Fruit fly (Drosophila melanogaster) whole organism, embryonic: Measurements from ENCODE around the gene Upf1.
A peak's percentile ranks its signal among the peaks of the same experiment; 100 is the strongest.

ENCODE experiments used
- Abd-B ChIP-seq: fragments of 200-800 bp; sonication (Bioruptor generic); optimal IDR thresholded peaks from 2 replicates; lab custom pipeline; 2018; ENCODE audit warnings: missing biosample characterization, mild to moderate bottlenecking, missing genetic modification characterization, moderate library complexity
- Ada2b ChIP-seq: fragments of 200-800 bp; sonication (Bioruptor generic); IDR thresholded peaks from 2 replicates; pipeline ENCODE4 v1.3.6; 2022; ENCODE audit warnings: missing biosample characterization, missing genetic modification characterization
- Blimp-1 ChIP-seq: fragments of 200-800 bp; sonication (Bioruptor generic); optimal IDR thresholded peaks from 3 replicates; lab custom pipeline; 2018; ENCODE audit warnings: missing biosample characterization, missing genetic modification characterization, mild to moderate bottlenecking, moderate library complexity, missing genetic modification reagents
- CG11456 ChIP-seq: fragments of 200-800 bp; sonication (Bioruptor generic); IDR thresholded peaks from 3 replicates; pipeline ENCODE4 v1.3.6; 2022; ENCODE audit warnings: missing biosample characterization, missing genetic modification characterization
- CG12299 ChIP-seq: fragments of 200-800 bp; sonication (Bioruptor generic); optimal IDR thresholded peaks from 2 replicates; lab custom pipeline; 2018; ENCODE audit warnings: missing biosample characterization, mild to moderate bottlenecking, missing genetic modification characterization
- CG12744 ChIP-seq: fragments of 200-800 bp; sonication (Bioruptor generic); optimal IDR thresholded peaks from 2 replicates; lab custom pipeline; 2016; ENCODE audit warnings: missing biosample characterization, missing genetic modification characterization
- CG13624 ChIP-seq: fragments of 200-800 bp; sonication (Bioruptor generic); optimal IDR thresholded peaks from 2 replicates; lab custom pipeline; 2016; ENCODE audit warnings: missing biosample characterization, missing genetic modification characterization
- CG13894 ChIP-seq: fragments of 200-800 bp; sonication (Bioruptor generic); optimal IDR thresholded peaks from 3 replicates; lab custom pipeline; 2018; ENCODE audit warnings: missing biosample characterization, mild to moderate bottlenecking, missing genetic modification characterization, moderate library complexity
- CG17829 ChIP-seq: fragments of 200-800 bp; optimal IDR thresholded peaks from 2 replicates; lab custom pipeline; 2019; ENCODE audit warnings: missing biosample characterization, mild to moderate bottlenecking, missing genetic modification characterization, moderate library complexity
- CG18011 ChIP-seq: fragments of 200-800 bp; sonication (Bioruptor generic); optimal IDR thresholded peaks from 2 replicates; lab custom pipeline; 2017; ENCODE audit warnings: missing biosample characterization, missing genetic modification characterization, mild to moderate bottlenecking, moderate library complexity, missing genotype
- CG18599 ChIP-seq: fragments of 200-800 bp; sonication (Bioruptor generic); optimal IDR thresholded peaks from 3 replicates; lab custom pipeline; 2017; ENCODE audit warnings: missing biosample characterization, missing genetic modification characterization, mild to moderate bottlenecking, moderate library complexity, missing genetic modification reagents
- CG2889 ChIP-seq: fragments of 200-800 bp; sonication (Bioruptor generic); IDR thresholded peaks from 3 replicates; pipeline ENCODE4 v1.3.6; 2022; ENCODE audit warnings: missing biosample characterization, missing genetic modification characterization
- CG3163 ChIP-seq: fragments of 200-800 bp; sonication (Bioruptor generic); optimal IDR thresholded peaks from 3 replicates; lab custom pipeline; 2016; ENCODE audit warnings: missing biosample characterization, missing genetic modification characterization
- CG32767 ChIP-seq: fragments of 200-800 bp; sonication (Bioruptor generic); IDR thresholded peaks from 2 replicates; pipeline ENCODE4 v1.3.6; 2022; ENCODE audit warnings: missing biosample characterization, missing genetic modification characterization
- CG32772 ChIP-seq: fragments of 200-800 bp; sonication (Bioruptor generic); IDR thresholded peaks from 2 replicates; pipeline ENCODE4 v1.3.6; 2022; ENCODE audit warnings: missing biosample characterization, missing genetic modification characterization
- CG3838 ChIP-seq: fragments of 200-800 bp; sonication (Bioruptor generic); optimal IDR thresholded peaks from 3 replicates; lab custom pipeline; 2016; ENCODE audit warnings: missing biosample characterization, missing genetic modification characterization
- CG3847 ChIP-seq: fragments of 200-800 bp; sonication (Bioruptor generic); IDR thresholded peaks from 2 replicates; pipeline ENCODE4 v1.3.6; 2022; ENCODE audit warnings: missing biosample characterization, missing genetic modification characterization
- CG43689 ChIP-seq: fragments of 200-800 bp; sonication (Bioruptor generic); IDR thresholded peaks from 2 replicates; pipeline ENCODE4 v1.3.6; 2022; ENCODE audit warnings: missing biosample characterization, missing genetic modification characterization
- CG7963 ChIP-seq: fragments of 200-800 bp; sonication (Bioruptor generic); IDR thresholded peaks from 3 replicates; pipeline ENCODE4 v1.3.6; 2022; ENCODE audit warnings: missing biosample characterization, missing genetic modification characterization; ENCODE audit not compliant: partially characterized antibody
- CG9797 ChIP-seq: fragments of 200-800 bp; sonication (Bioruptor generic); optimal IDR thresholded peaks from 3 replicates; lab custom pipeline; 2018; ENCODE audit warnings: missing biosample characterization, mild to moderate bottlenecking, missing genetic modification characterization
- Dbx ChIP-seq: fragments of 200-800 bp; sonication (Bioruptor generic); IDR thresholded peaks from 3 replicates; pipeline ENCODE4 v1.3.6; 2022; ENCODE audit warnings: missing biosample characterization, missing genetic modification characterization
- Dll ChIP-seq: fragments of 200-800 bp; sonication (Bioruptor generic); IDR thresholded peaks from 4 replicates; pipeline ENCODE4 v1.3.6; 2022; ENCODE audit warnings: missing biosample characterization, missing genetic modification characterization; ENCODE audit not compliant: partially characterized antibody
- Doc3 ChIP-seq: fragments of 200-800 bp; sonication (Bioruptor generic); IDR thresholded peaks from 3 replicates; pipeline ENCODE4 v1.3.6; 2022; ENCODE audit warnings: missing biosample characterization, missing genetic modification characterization; ENCODE audit not compliant: partially characterized antibody
- Drgx ChIP-seq: fragments of 200-800 bp; sonication (Bioruptor generic); IDR thresholded peaks from 2 replicates; pipeline ENCODE4 v1.3.6; 2022; ENCODE audit warnings: missing biosample characterization, missing genetic modification characterization
- Fer2 ChIP-seq: fragments of 200-800 bp; sonication (Bioruptor generic); optimal IDR thresholded peaks from 2 replicates; lab custom pipeline; 2018; ENCODE audit warnings: missing biosample characterization, mild to moderate bottlenecking, missing genetic modification characterization, moderate library complexity
- H15 ChIP-seq: fragments of 200-800 bp; sonication (Bioruptor generic); IDR thresholded peaks from 3 replicates; pipeline ENCODE4 v1.3.6; 2022; ENCODE audit warnings: missing biosample characterization, missing genetic modification characterization
- HLH54F ChIP-seq: fragments of 200-800 bp; sonication (Bioruptor generic); optimal IDR thresholded peaks from 3 replicates; lab custom pipeline; 2016; ENCODE audit warnings: missing biosample characterization, missing genetic modification characterization
- Hr39 ChIP-seq: fragments of >200 bp; optimal IDR thresholded peaks from 2 replicates; lab custom pipeline; 2017
- Nf-YA ChIP-seq: fragments of 200-800 bp; sonication (Bioruptor generic); IDR thresholded peaks from 2 replicates; pipeline ENCODE4 v1.3.6; 2022; ENCODE audit warnings: missing biosample characterization, missing genetic modification characterization
- Sin3A ChIP-seq: fragments of >200 bp; optimal IDR thresholded peaks from 2 replicates; lab custom pipeline; 2018
- Ssrp ChIP-seq: fragments of 200-800 bp; sonication (Bioruptor generic); optimal IDR thresholded peaks from 2 replicates; lab custom pipeline; 2018; ENCODE audit warnings: missing biosample characterization, mild to moderate bottlenecking, missing genetic modification characterization, moderate library complexity
- TFAM ChIP-seq: fragments of 200-800 bp; sonication (Bioruptor generic); optimal IDR thresholded peaks from 2 replicates; lab custom pipeline; 2017; ENCODE audit warnings: missing biosample characterization, missing genetic modification characterization, inconsistent platforms
- Taf1 ChIP-seq: fragments of 200-800 bp; sonication (Bioruptor generic); IDR thresholded peaks from 2 replicates; pipeline ENCODE4 v1.3.6; 2022; ENCODE audit warnings: missing biosample characterization, missing genetic modification characterization
- Xbp1 ChIP-seq: fragments of 200-800 bp; sonication (Bioruptor generic); optimal IDR thresholded peaks from 3 replicates; lab custom pipeline; 2016; ENCODE audit warnings: missing biosample characterization, mild to moderate bottlenecking, missing genetic modification characterization
- amos ChIP-seq: fragments of 200-800 bp; sonication (Bioruptor generic); IDR thresholded peaks from 2 replicates; pipeline ENCODE4 v1.3.6; 2022; ENCODE audit warnings: missing biosample characterization, missing genetic modification characterization; ENCODE audit not compliant: partially characterized antibody
- cato ChIP-seq: fragments of 200-800 bp; sonication (Bioruptor generic); optimal IDR thresholded peaks from 2 replicates; lab custom pipeline; 2016; ENCODE audit warnings: missing biosample characterization, missing genetic modification characterization, borderline replicate concordance
- chinmo ChIP-seq: fragments of 200-800 bp; sonication (Bioruptor generic); IDR thresholded peaks from 4 replicates; pipeline ENCODE4 v1.3.6; 2022; ENCODE audit warnings: missing biosample characterization, missing genetic modification characterization; ENCODE audit not compliant: partially characterized antibody
- dm ChIP-seq: fragments of 200-800 bp; sonication (Bioruptor generic); optimal IDR thresholded peaks from 3 replicates; lab custom pipeline; 2016; ENCODE audit warnings: missing biosample characterization, missing genetic modification characterization
- dmrt99B ChIP-seq: fragments of 200-800 bp; sonication (Bioruptor generic); optimal IDR thresholded peaks from 2 replicates; lab custom pipeline; 2018; ENCODE audit warnings: missing biosample characterization, mild to moderate bottlenecking, missing genetic modification characterization, moderate library complexity
- gsb ChIP-seq: fragments of 200-800 bp; sonication (Bioruptor generic); IDR thresholded peaks from 2 replicates; pipeline ENCODE4 v1.3.6; 2022; ENCODE audit warnings: missing biosample characterization, missing genetic modification characterization
- ind ChIP-seq: fragments of 200-800 bp; sonication (Bioruptor generic); optimal IDR thresholded peaks from 3 replicates; lab custom pipeline; 2016; ENCODE audit warnings: missing biosample characterization, missing genetic modification characterization
- lilli ChIP-seq: fragments of 200-800 bp; sonication (Bioruptor generic); optimal IDR thresholded peaks from 3 replicates; lab custom pipeline; 2016; ENCODE audit warnings: missing biosample characterization, missing genetic modification characterization
- onecut ChIP-seq: fragments of 200-800 bp; sonication (Bioruptor generic); IDR thresholded peaks from 2 replicates; pipeline ENCODE4 v1.3.6; 2022; ENCODE audit warnings: missing biosample characterization, missing genetic modification characterization
- pan ChIP-seq, 4 experiments: fragments of >200 bp in 3 of 4; fragments of 200-800 bp in 1 of 4; sonication (Bioruptor generic) in 1 of 4; optimal IDR thresholded peaks in 3 of 4; IDR thresholded peaks in 1 of 4; 2 replicates each; pipeline versions ENCODE4 v1.3.6 to Lab custom; 2017 to 2022; ENCODE audit warnings: missing biosample characterization in 2 of 4, missing genetic modification characterization in 2 of 4, mixed read lengths in 1 of 4
- phol ChIP-seq: fragments of 200-800 bp; sonication (Bioruptor generic); optimal IDR thresholded peaks from 3 replicates; lab custom pipeline; 2018; ENCODE audit warnings: missing biosample characterization, mild to moderate bottlenecking, missing genetic modification characterization, moderate library complexity
- pita ChIP-seq: fragments of 200-800 bp; sonication (Bioruptor generic); optimal IDR thresholded peaks from 2 replicates; lab custom pipeline; 2017; ENCODE audit warnings: missing biosample characterization, mild to moderate bottlenecking, missing genetic modification characterization
- pum ChIP-seq: fragments of 200-800 bp; sonication (Bioruptor generic); optimal IDR thresholded peaks from 2 replicates; lab custom pipeline; 2016; ENCODE audit warnings: missing biosample characterization, missing genetic modification characterization
- seq ChIP-seq: fragments of 200-800 bp; sonication (Bioruptor generic); IDR thresholded peaks from 2 replicates; pipeline ENCODE4 v1.3.6; 2022; ENCODE audit warnings: missing biosample characterization, missing genetic modification characterization
- sisA ChIP-seq: fragments of 200-800 bp; sonication (Bioruptor generic); IDR thresholded peaks from 2 replicates; pipeline ENCODE4 v1.3.6; 2022; ENCODE audit warnings: missing biosample characterization, missing genetic modification characterization
- tgo ChIP-seq: fragments of 200-800 bp; sonication (Bioruptor generic); IDR thresholded peaks from 3 replicates; pipeline ENCODE4 v1.3.6; 2022; ENCODE audit warnings: missing biosample characterization, missing genetic modification characterization
- trh ChIP-seq: fragments of 200-800 bp; sonication (Bioruptor generic); optimal IDR thresholded peaks from 2 replicates; lab custom pipeline; 2016; ENCODE audit warnings: missing biosample characterization, missing genetic modification characterization
- zen ChIP-seq: fragments of 200-800 bp; sonication (Bioruptor generic); optimal IDR thresholded peaks from 3 replicates; lab custom pipeline; 2018; ENCODE audit warnings: missing biosample characterization, mild to moderate bottlenecking, missing genetic modification characterization, moderate library complexity

Upf1 gene

dm6 chrX:11868866-11869265 is 36.3 kb downstream of the Upf1 start, which contains the start of the genes Nrd1 and CG1847 (continued):
- TF ChIP-seq CG13894 (tag; lab: Kevin White, UChicago): no peak
- TF ChIP-seq Dbx (GFP tag; lab: Robert Waterston, UW): no peak
- TF ChIP-seq tgo (GFP tag; lab: Robert Waterston, UW): no peak
- TF ChIP-seq H15 (GFP tag; lab: Robert Waterston, UW): no peak
- TF ChIP-seq Nf-YA (GFP tag; lab: Robert Waterston, UW): no peak
- TF ChIP-seq CG18011 (GFP tag; lab: Kevin White, UChicago): no peak
- TF ChIP-seq pita (GFP tag; lab: Kevin White, UChicago): no peak
- TF ChIP-seq Sin3A (lab: Kevin White, UChicago): peak; percentile 65
- peak; percentile 10 for TF ChIP-seq phol (tag; lab: Kevin White, UChicago)
- no peak for TF ChIP-seq Hr39 (lab: Kevin White, UChicago)
- TF ChIP-seq CG3163 (GFP tag; lab: Kevin White, UChicago): no peak
- TF ChIP-seq sisA (GFP tag; lab: Robert Waterston, UW): no peak
- no peak for TF ChIP-seq Blimp-1 (GFP tag; lab: Kevin White, UChicago)
- TF ChIP-seq CG11456 (GFP tag; lab: Robert Waterston, UW): no peak
- TF ChIP-seq CG9797 (GFP tag; lab: Kevin White, UChicago): peak; percentile 29
- TF ChIP-seq lilli: no peak
- TF ChIP-seq Taf1 (GFP tag; lab: Robert Waterston, UW): no peak
- TF ChIP-seq Ada2b: no peak
- TF ChIP-seq CG3847: no peak
- TF ChIP-seq CG32772 (GFP tag; lab: Robert Waterston, UW): no peak
- TF ChIP-seq ind (GFP tag; lab: Kevin White, UChicago): no peak
- TF ChIP-seq seq (GFP tag; lab: Robert Waterston, UW): no peak
- no peak for TF ChIP-seq CG2889
- peak; percentile 52; the same call in 1 of the 2 replicates for TF ChIP-seq amos
- TF ChIP-seq CG12299: no peak
- no peak for TF ChIP-seq pum (GFP tag; lab: Kevin White, UChicago)
- TF ChIP-seq CG18599: no peak
- no peak for TF ChIP-seq onecut (GFP tag; lab: Robert Waterston, UW)
- TF ChIP-seq pan (optimal IDR thresholded peaks at IDR 0.05; lab: Kevin White, UChicago): no peak
- no peak for TF ChIP-seq pan (GFP tag; optimal IDR thresholded peaks at IDR 0.05 in 1 of 2, IDR thresholded peaks at IDR 0.05 in 1 of 2)
- no peak for TF ChIP-seq trh (GFP tag; lab: Kevin White, UChicago)
- TF ChIP-seq Doc3 (GFP tag; lab: Robert Waterston, UW): peak; percentile 64
- no peak for TF ChIP-seq CG13624
- no peak for TF ChIP-seq CG32767 (GFP tag; lab: Robert Waterston, UW)
- TF ChIP-seq dm (GFP tag; lab: Kevin White, UChicago): no peak
- no peak for TF ChIP-seq Drgx
- peak; percentile 71; the same call in 1 of the 4 replicates for TF ChIP-seq chinmo
- no peak for TF ChIP-seq Xbp1
- no peak for TF ChIP-seq CG43689 (GFP tag; lab: Robert Waterston, UW)
- TF ChIP-seq Fer2: no peak
- TF ChIP-seq dmrt99B (tag; lab: Kevin White, UChicago): no peak
- TF ChIP-seq Abd-B (GFP tag; lab: Kevin White, UChicago): no peak
- no peak for TF ChIP-seq zen (tag; lab: Kevin White, UChicago)
- TF ChIP-seq CG17829 (tag; lab: Kevin White, UChicago): peak; percentile 15
- TF ChIP-seq HLH54F: peak; percentile 3
- TF ChIP-seq Dll: peak; percentile 83; the same call in 3 of the 4 replicates
- TF ChIP-seq gsb: no peak
- TF ChIP-seq CG7963 (GFP tag; lab: Robert Waterston, UW): peak; percentile 73
- TF ChIP-seq cato: no peak
- TF ChIP-seq CG3838 (GFP tag; lab: Kevin White, UChicago): no peak
- no peak for TF ChIP-seq Ssrp (tag; lab: Kevin White, UChicago)
- no peak for TF ChIP-seq TFAM (GFP tag; lab: Kevin White, UChicago)
- no peak for TF ChIP-seq CG12744 (GFP tag; lab: Kevin White, UChicago)
